Fruit fly (Drosophila melanogaster): Measurements from ENCODE around the gene CG42852.

The CG42852 gene

dm6 chr3L:16796603-16797002 is 41.3 kb downstream of the CG42852 start:
- TF ChIP-seq svp (GFP tag) (peak; percentile 87), eg (GFP tag; IDR thresholded peaks at IDR 0.05) (peak; percentile 71; the same call in 2 of the 3 replicates), salr (GFP tag; optimal IDR thresholded peaks at IDR 0.05) (peak in 1 of 2 experiments; percentile 46), OdsH (GFP tag; optimal IDR thresholded peaks at IDR 0.05) (no peak), CG7368 (GFP tag; optimal IDR thresholded peaks at IDR 0.05) (no peak), CG8119 (GFP tag; IDR thresholded peaks at IDR 0.05) (peak; percentile 78), Ets96B (tag; optimal IDR thresholded peaks at IDR 0.05) (no peak), Met (GFP tag; optimal IDR thresholded peaks at IDR 0.05) (peak; percentile 83), Eip75B (GFP tag; optimal IDR thresholded peaks at IDR 0.05) (no peak), achi (GFP tag; optimal IDR thresholded peaks at IDR 0.05) (no peak), CG4318 (GFP tag; optimal IDR thresholded peaks at IDR 0.05) (no peak), CG1621 (tag; optimal IDR thresholded peaks at IDR 0.05) (no peak), Hr38 (GFP tag; optimal IDR thresholded peaks at IDR 0.05) (no peak), dsx (GFP tag; optimal IDR thresholded peaks at IDR 0.05; ENCODE audit: poor library complexity, severe bottlenecking) (no peak), fd85E (GFP tag; optimal IDR thresholded peaks at IDR 0.05) (no peak), net (GFP tag; optimal IDR thresholded peaks at IDR 0.05) (peak; percentile 82), CG8319 (GFP tag; optimal IDR thresholded peaks at IDR 0.05) (peak; percentile 25), CG6792 (GFP tag; optimal IDR thresholded peaks at IDR 0.05) (peak; percentile 73), CG11294 (GFP tag; IDR thresholded peaks at IDR 0.05) (0 out of 2 replicates have a peak, but pooled peaks have one; percentile 14), lz (GFP tag; optimal IDR thresholded peaks at IDR 0.05) (peak; percentile 73), CG9139 (GFP tag; optimal IDR thresholded peaks at IDR 0.05) (no peak), cyc (GFP tag; optimal IDR thresholded peaks at IDR 0.05) (peak; percentile 47), CG3919 (GFP tag; optimal IDR thresholded peaks at IDR 0.05) (no peak), Sox14 (GFP tag; optimal IDR thresholded peaks at IDR 0.05) (peak; percentile 78), Hr4 (GFP tag; optimal IDR thresholded peaks at IDR 0.05) (peak; percentile 75), CG6808 (GFP tag; optimal IDR thresholded peaks at IDR 0.05) (no peak), CG6276 (GFP tag; optimal IDR thresholded peaks at IDR 0.05) (no peak), CG10631 (GFP tag; optimal IDR thresholded peaks at IDR 0.05) (peak; percentile 69), Eip93F (GFP tag; optimal IDR thresholded peaks at IDR 0.05) (peak; percentile 5), pdm3 (GFP tag; optimal IDR thresholded peaks at IDR 0.05) (peak; percentile 78), Eip78C (GFP tag) (no peak), dac (GFP tag; optimal IDR thresholded peaks at IDR 0.05) (no peak), CG6163 (GFP tag; IDR thresholded peaks at IDR 0.05) (peak; percentile 77), CG3032 (tag; optimal IDR thresholded peaks at IDR 0.05) (peak; percentile 33), CG8632 (GFP tag; optimal IDR thresholded peaks at IDR 0.05) (peak; percentile 71), vri (GFP tag; optimal IDR thresholded peaks at IDR 0.05) (peak; percentile 83), Lpt (GFP tag; optimal IDR thresholded peaks at IDR 0.05) (no peak), Hr39 (GFP tag; optimal IDR thresholded peaks at IDR 0.05) (peak; percentile 73), Sox102F (GFP tag; optimal IDR thresholded peaks at IDR 0.05) (peak; percentile 84), CG31627 (GFP tag; optimal IDR thresholded peaks at IDR 0.05) (peak; percentile 71), fkh (GFP tag; optimal IDR thresholded peaks at IDR 0.05) (no peak), CG34406 (GFP tag; optimal IDR thresholded peaks at IDR 0.05) (peak; percentile 77), CG16779 (tag; optimal IDR thresholded peaks at IDR 0.05) (peak; percentile 8), esn (GFP tag; optimal IDR thresholded peaks at IDR 0.05) (peak; percentile 82), Smox (GFP tag; optimal IDR thresholded peaks at IDR 0.05) (no peak), CG15336 (GFP tag; IDR thresholded peaks at IDR 0.05) (peak; percentile 81), Gug (GFP tag; IDR thresholded peaks at IDR 0.05) (peak; percentile 56), ss (GFP tag; optimal IDR thresholded peaks at IDR 0.05) (no peak), CG6854 (GFP tag; optimal IDR thresholded peaks at IDR 0.05) (no peak), Sox15 (GFP tag; optimal IDR thresholded peaks at IDR 0.05) (peak; percentile 44), CG32006 (GFP tag; optimal IDR thresholded peaks at IDR 0.05) (no peak), CG10669 (GFP tag; optimal IDR thresholded peaks at IDR 0.05) (no peak), fd59A (GFP tag; optimal IDR thresholded peaks at IDR 0.05) (peak; percentile 17)
